Fruit fly (Drosophila melanogaster) whole organism: Measurements from ENCODE around the gene vito.

ENCODE experiments used
- CG8478 ChIP-seq: fragments of >200 bp; optimal IDR thresholded peaks from 2 replicates; lab custom pipeline; 2018; ENCODE audit warnings: inconsistent platforms
- Dll ChIP-seq: fragments of >200 bp; optimal IDR thresholded peaks from 2 replicates; lab custom pipeline; 2017
- EcR ChIP-seq, 2 experiments: fragments of >200 bp; optimal IDR thresholded peaks; 2 replicates each; lab custom pipeline; 2017; ENCODE audit warnings: missing biosample characterization in 2 of 2, missing genetic modification characterization in 2 of 2, missing genetic modification reagents in 2 of 2
- pan ChIP-seq: fragments of >200 bp; optimal IDR thresholded peaks from 2 replicates; lab custom pipeline; 2017
- psq ChIP-seq: fragments of >200 bp; optimal IDR thresholded peaks from 2 replicates; lab custom pipeline; 2017
- usp ChIP-seq: fragments of >200 bp; optimal IDR thresholded peaks from 2 replicates; lab custom pipeline; 2017; ENCODE audit warnings: missing biosample characterization, missing genetic modification characterization, mixed read lengths

The vito gene

dm6 chr3L:5764922-5765843 lies 11.9 kb downstream of the vito start, which contains the start of gene CG10576:
Gene CG10576 (minus strand): TSS chr3L:5765702.
- TF ChIP-seq Dll (lab: Kevin White, UChicago) (no peak), pan (lab: Kevin White, UChicago) (no peak), CG8478 (lab: Kevin White, UChicago) (no peak), psq (lab: Kevin White, UChicago) (no peak), usp (no peak), EcR (GFP tag; optimal IDR thresholded peaks at IDR 0.05; lab: Kevin White, UChicago) (no peak)

- TF ChIP-seq EcR (GFP tag; optimal IDR thresholded peaks at IDR 0.05; lab: Kevin White, UChicago) (no peak), psq (lab: Kevin White, UChicago) (no peak), Dll (lab: Kevin White, UChicago) (no peak), usp (no peak), pan (lab: Kevin White, UChicago) (no peak), CG8478 (lab: Kevin White, UChicago) (no peak)
Observed at dm6 chr3L:5753605-5754365, 23.3 kb downstream of the vito start.

- TF ChIP-seq psq (lab: Kevin White, UChicago), result no peak
Observed at dm6 chr3L:5752903-5753604, 24.1 kb downstream of the vito start, which contains the start of gene Usp47. Gene Usp47 (plus strand): TSS chr3L:5752973.

dm6 chr3L:5751740-5752579 lies 25.2 kb downstream of the vito start, which contains the start of gene DnaJ-1:
Gene DnaJ-1 (minus strand): TSS chr3L:5752189.
- TF ChIP-seq EcR (GFP tag; optimal IDR thresholded peaks at IDR 0.05; lab: Kevin White, UChicago) (no peak), psq (lab: Kevin White, UChicago) (no peak), usp (no peak), CG8478 (lab: Kevin White, UChicago) (no peak), pan (lab: Kevin White, UChicago) (no peak), Dll (lab: Kevin White, UChicago) (no peak)

- TF ChIP-seq Dll (lab: Kevin White, UChicago), result no peak
- TF ChIP-seq pan (lab: Kevin White, UChicago), result no peak
- no peak for TF ChIP-seq psq (lab: Kevin White, UChicago)
- no peak for TF ChIP-seq usp
- no peak for TF ChIP-seq CG8478 (lab: Kevin White, UChicago)
- TF ChIP-seq EcR (GFP tag; optimal IDR thresholded peaks at IDR 0.05; lab: Kevin White, UChicago), result no peak
Observed at dm6 chr3L:5751417-5751739, 25.8 kb downstream of the vito start.

- no peak for TF ChIP-seq usp
Observed at dm6 chr3L:5749616-5750336, 27.4 kb downstream of the vito start.

dm6 chr3L:5731639-5732038 lies 45.5 kb downstream of the vito start:
- TF ChIP-seq EcR (GFP tag; optimal IDR thresholded peaks at IDR 0.05; lab: Kevin White, UChicago) (no peak), usp (no peak), CG8478 (lab: Kevin White, UChicago) (no peak)
